Worm (Caenorhabditis elegans): ENCODE data around the gene W06A7.4.

W06A7.4 gene

ce11 chrV:14832121-14832788 is 8.0 kb downstream of the W06A7.4 start (continued):
- TF ChIP-seq mxl-1 (tag; optimal IDR thresholded peaks at IDR 0.05), result no peak
- TF ChIP-seq somi-1 (GFP tag; optimal IDR thresholded peaks at IDR 0.05), result peak; percentile 23
- peak; percentile 82 for TF ChIP-seq cebp-1 (GFP tag; IDR thresholded peaks at IDR 0.05)
- TF ChIP-seq cebp-1 (tag; optimal IDR thresholded peaks at IDR 0.05), result peak; percentile 85
- TF ChIP-seq F33H1.4 (GFP tag; IDR thresholded peaks at IDR 0.05), result no peak
- TF ChIP-seq egrh-3 (GFP tag; IDR thresholded peaks at IDR 0.05), result no peak
- no peak for TF ChIP-seq D2030.7 (GFP tag; IDR thresholded peaks at IDR 0.05)
- TF ChIP-seq snpc-3.4 (tag; optimal IDR thresholded peaks at IDR 0.05), result no peak
- no peak for TF ChIP-seq attf-6 (GFP tag; IDR thresholded peaks at IDR 0.05)
- no peak for TF ChIP-seq B0261.1 (tag; optimal IDR thresholded peaks at IDR 0.05)
- TF ChIP-seq hmg-1.2 (GFP tag; IDR thresholded peaks at IDR 0.05), result no peak
- TF ChIP-seq let-607 (tag; optimal IDR thresholded peaks at IDR 0.05), result no peak

ce11 chrV:14832789-14833187 is 8.6 kb downstream of the W06A7.4 start:
- TF ChIP-seq lsl-1 (GFP tag; optimal IDR thresholded peaks at IDR 0.05), result peak; percentile 88
- peak; percentile 34 for TF ChIP-seq lin-54 (GFP tag; optimal IDR thresholded peaks at IDR 0.05)
- TF ChIP-seq tbx-9 (tag; optimal IDR thresholded peaks at IDR 0.05; ENCODE audit: borderline replicate concordance), result no peak
- TF ChIP-seq ets-4 (GFP tag; optimal IDR thresholded peaks at IDR 0.05), result no peak
- TF ChIP-seq mcd-1 (GFP tag; IDR thresholded peaks at IDR 0.05), result peak; percentile 20; the same call in 1 of the 2 replicates
- no peak for TF ChIP-seq cebp-1 (GFP tag; IDR thresholded peaks at IDR 0.05)
- no peak for TF ChIP-seq cebp-1 (tag; optimal IDR thresholded peaks at IDR 0.05)
- TF ChIP-seq B0336.3 (GFP tag; IDR thresholded peaks at IDR 0.05), result peak; percentile 31; the same call in 1 of the 2 replicates
- TF ChIP-seq bed-1 (GFP tag; IDR thresholded peaks at IDR 0.05), result no peak
- TF ChIP-seq snpc-4 (GFP tag; optimal IDR thresholded peaks at IDR 0.05), result no peak
- peak in 2 of 4 experiments; percentile 26 to 29 for TF ChIP-seq snpc-4 (tag; optimal IDR thresholded peaks at IDR 0.05)
- no peak for TF ChIP-seq F52B5.7 (tag; optimal IDR thresholded peaks at IDR 0.05)
- TF ChIP-seq snpc-1.1 (tag; optimal IDR thresholded peaks at IDR 0.05; ENCODE audit: insufficient read depth), result no peak
- no peak for TF ChIP-seq mel-28 (tag; optimal IDR thresholded peaks at IDR 0.05; ENCODE audit: borderline replicate concordance)
- peak; percentile 72; the same call in 1 of the 2 replicates for TF ChIP-seq madf-6 (GFP tag; IDR thresholded peaks at IDR 0.05)
- no peak for TF ChIP-seq mes-4 (tag; optimal IDR thresholded peaks at IDR 0.05)
- TF ChIP-seq tbp1 (GFP tag; optimal IDR thresholded peaks at IDR 0.05), result peak; percentile 40
- TF ChIP-seq hmg-20 (GFP tag; IDR thresholded peaks at IDR 0.05), result no peak
- no peak for TF ChIP-seq hrde-1 (tag; optimal IDR thresholded peaks at IDR 0.05; ENCODE audit: borderline replicate concordance)
- TF ChIP-seq unc-130 (GFP tag; optimal IDR thresholded peaks at IDR 0.05), result peak; percentile 55
- TF ChIP-seq aptf-2 (GFP tag; conservative IDR thresholded peaks at IDR 0.05), result no peak
- peak; percentile 32 for TF ChIP-seq dpl-1 (GFP tag; optimal IDR thresholded peaks at IDR 0.05)
- TF ChIP-seq F49E8.2 (tag; optimal IDR thresholded peaks at IDR 0.05; ENCODE audit: insufficient read depth), result peak; percentile 78
- TF ChIP-seq tlf-1 (GFP tag; optimal IDR thresholded peaks at IDR 0.05), result peak; percentile 45
- TF ChIP-seq ztf-6 (GFP tag; IDR thresholded peaks at IDR 0.05), result no peak
- peak; percentile 85 for TF ChIP-seq F33H1.4 (GFP tag; IDR thresholded peaks at IDR 0.05)
- no peak for TF ChIP-seq attf-3 (GFP tag; conservative IDR thresholded peaks at IDR 0.05)
- peak; percentile 61 for TF ChIP-seq snpc-3.4 (tag; optimal IDR thresholded peaks at IDR 0.05)
- TF ChIP-seq pbrm-1 (GFP tag; IDR thresholded peaks at IDR 0.05), result no peak
- TF ChIP-seq madf-8 (GFP tag; conservative IDR thresholded peaks at IDR 0.05), result peak; percentile 50; the same call in 1 of the 2 replicates
- peak; percentile 31; the same call in 1 of the 2 replicates for TF ChIP-seq dox-1 (GFP tag; IDR thresholded peaks at IDR 0.05)
- no peak for TF ChIP-seq lin-35 (GFP tag; optimal IDR thresholded peaks at IDR 0.05)
- no peak for TF ChIP-seq attf-5 (GFP tag; optimal IDR thresholded peaks at IDR 0.05)
- TF ChIP-seq F23B12.7 (tag; optimal IDR thresholded peaks at IDR 0.05; ENCODE audit: insufficient read depth), result no peak
- no peak for TF ChIP-seq ceh-100 (GFP tag; IDR thresholded peaks at IDR 0.05)
- no peak for TF ChIP-seq nfya-1 (tag; optimal IDR thresholded peaks at IDR 0.05; ENCODE audit: borderline replicate concordance, insufficient read depth)
- peak; percentile 37 for TF ChIP-seq xnd-1 (tag; optimal IDR thresholded peaks at IDR 0.05)
